Fruit fly (Drosophila melanogaster) Kc167 (cell line): ENCODE results near the gene nur.

Experiments used
- Myc ChIP-seq: fragments of >200 bp; optimal IDR thresholded peaks from 2 replicates; lab custom pipeline; 2017; ENCODE audit warnings: missing external identifiers
- Sin3A ChIP-seq: fragments of >200 bp; optimal IDR thresholded peaks from 2 replicates; lab custom pipeline; 2018; ENCODE audit warnings: missing external identifiers
- h ChIP-seq: fragments of >200 bp; optimal IDR thresholded peaks from 3 replicates; lab custom pipeline; 2018; ENCODE audit warnings: missing external identifiers
- insv ChIP-seq: fragments of >200 bp; optimal IDR thresholded peaks from 3 replicates; lab custom pipeline; 2018; ENCODE audit warnings: missing external identifiers
- psq ChIP-seq: fragments of >200 bp; optimal IDR thresholded peaks from 2 replicates; lab custom pipeline; 2017; ENCODE audit warnings: missing external identifiers
- ttk ChIP-seq: sonication (Bioruptor generic); optimal IDR thresholded peaks from 2 replicates; lab custom pipeline; 2017; ENCODE audit warnings: missing external identifiers

Gene nur

DNA sequence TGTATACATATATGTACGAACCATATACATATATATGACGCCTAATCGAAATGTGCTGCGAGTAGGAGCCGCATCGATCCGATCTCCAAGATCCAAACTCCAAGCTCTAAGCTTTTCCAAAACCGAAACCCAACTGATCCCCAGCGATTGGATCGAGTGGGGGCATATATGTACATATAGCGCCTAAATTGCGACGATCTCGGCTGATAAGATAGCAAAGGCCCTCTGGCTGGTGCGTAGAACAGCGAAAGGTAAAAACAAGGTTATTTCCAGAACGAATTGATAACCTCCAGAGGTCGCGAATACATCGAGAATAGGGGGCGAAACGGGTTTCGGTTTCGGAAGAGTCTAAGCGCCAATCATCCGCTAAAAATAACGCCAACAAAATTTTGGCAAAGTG lies 43.2 kb downstream of the nur start:
- no peak for TF ChIP-seq insv (lab: Kevin White, UChicago)
- no peak for TF ChIP-seq psq (lab: Kevin White, UChicago)
- no peak for TF ChIP-seq ttk (lab: Kevin White, UChicago)
- no peak for TF ChIP-seq h (lab: Kevin White, UChicago)
- TF ChIP-seq Sin3A, result no peak
- no peak for TF ChIP-seq Myc (lab: Kevin White, UChicago)

DNA sequence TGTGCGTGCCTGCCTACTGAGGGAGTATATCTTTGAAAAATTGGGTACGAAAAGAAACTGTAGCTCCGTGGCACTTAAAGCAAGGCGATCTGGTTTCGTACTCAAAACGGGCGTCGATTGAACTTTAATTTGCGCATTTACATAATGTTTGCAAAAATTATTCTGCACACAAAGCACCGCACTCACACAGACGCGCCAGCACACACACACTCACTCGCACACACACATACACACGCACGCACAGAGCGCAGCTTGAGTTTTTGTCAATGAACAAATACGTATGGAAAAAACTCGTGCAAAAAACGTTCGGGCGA lies 43.8 kb downstream of the nur start:
- no peak for TF ChIP-seq Sin3A
- TF ChIP-seq insv (lab: Kevin White, UChicago), result no peak
- no peak for TF ChIP-seq ttk (lab: Kevin White, UChicago)
- no peak for TF ChIP-seq h (lab: Kevin White, UChicago)
- no peak for TF ChIP-seq psq (lab: Kevin White, UChicago)
- no peak for TF ChIP-seq Myc (lab: Kevin White, UChicago)

DNA sequence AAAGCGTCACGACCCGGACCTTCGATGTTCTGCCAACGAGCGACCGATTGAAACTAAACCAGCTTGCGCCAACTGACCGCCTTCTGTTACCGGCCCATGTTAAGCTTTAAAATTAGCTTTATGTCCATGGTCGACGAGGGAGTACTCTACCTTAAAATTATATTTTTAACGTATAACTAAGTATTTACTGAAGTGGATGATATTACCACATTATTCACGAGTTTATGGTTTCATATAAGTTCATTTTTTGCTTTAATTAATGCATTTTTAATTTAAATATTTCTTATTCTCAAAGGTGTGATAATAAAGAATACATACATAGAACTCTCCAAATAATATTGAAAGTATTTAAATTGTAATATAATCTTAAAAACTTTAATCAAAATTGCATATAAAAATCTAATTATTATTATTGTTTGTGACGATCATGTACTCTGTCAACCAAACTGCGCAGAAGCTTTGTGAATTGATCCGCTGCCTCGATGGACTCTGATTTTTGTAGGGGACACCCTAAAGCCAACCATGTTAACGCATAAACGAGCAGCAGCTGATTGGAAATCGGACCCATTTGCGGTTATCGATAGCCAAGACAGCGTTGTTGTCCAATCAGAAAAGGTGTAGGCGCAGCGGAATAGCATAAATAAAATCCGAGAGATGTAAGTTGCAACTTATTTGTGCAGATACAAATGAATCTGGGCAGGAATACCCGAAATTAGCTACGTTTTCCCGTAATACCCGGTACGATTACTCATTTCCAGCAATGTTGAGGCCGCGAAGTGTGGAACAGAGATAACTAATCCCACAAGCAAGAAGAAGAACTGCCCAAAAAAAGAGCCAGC lies 44.4 kb downstream of the nur start, which contains the start of the genes CG9008 and p38b:
CG9008 (minus strand) TSS at position 57 of the 839 bp plus-strand sequence.
p38b (plus strand) TSS at position 581 of the 839 bp plus-strand sequence.
- TF ChIP-seq insv (lab: Kevin White, UChicago), result no peak
- no peak for TF ChIP-seq Myc (lab: Kevin White, UChicago)
- TF ChIP-seq psq (lab: Kevin White, UChicago), result no peak
- no peak for TF ChIP-seq ttk (lab: Kevin White, UChicago)
- no peak for TF ChIP-seq h (lab: Kevin White, UChicago)
- no peak for TF ChIP-seq Sin3A

DNA sequence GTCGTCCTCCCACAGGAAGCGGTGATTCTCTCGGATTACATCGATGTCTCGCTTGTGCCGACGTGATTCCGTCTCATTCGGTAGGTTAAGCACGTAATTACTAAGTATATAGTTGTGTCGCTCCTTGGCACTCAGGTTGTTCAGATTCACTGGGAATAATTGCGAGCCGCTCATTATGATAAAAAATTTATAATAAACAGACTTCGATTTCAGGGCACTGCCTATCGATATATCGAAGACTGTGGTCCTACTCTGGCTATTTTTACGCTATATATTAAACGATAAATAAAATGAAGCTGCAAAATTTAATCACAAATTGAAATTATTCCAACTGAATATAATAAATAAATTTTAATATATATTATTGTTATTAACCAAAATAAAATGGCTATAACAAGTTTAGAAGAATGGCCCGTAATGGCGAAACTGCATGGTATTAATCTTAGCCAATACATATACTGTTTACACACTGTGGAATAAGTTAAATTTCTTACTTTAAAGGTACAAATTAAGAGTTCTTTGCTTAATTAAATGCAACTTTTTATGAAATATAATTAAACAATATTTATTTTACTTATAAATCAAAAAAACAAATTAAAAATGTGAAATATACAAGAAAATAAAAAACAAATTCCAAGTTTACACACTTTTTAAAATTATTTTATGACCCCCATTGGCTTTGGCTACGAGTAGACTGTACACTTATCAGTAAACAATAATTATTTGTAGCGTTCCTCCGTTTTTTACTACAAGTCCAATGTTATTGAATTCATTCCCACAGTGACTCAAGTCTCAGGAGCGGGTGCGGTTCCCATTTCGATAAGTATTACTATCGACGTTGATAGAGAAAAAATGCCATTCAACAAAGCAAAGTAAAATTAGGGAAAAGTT lies 47.6 kb downstream of the nur start, which contains the start of gene Eato:
Eato (plus strand) TSS at position 821 of the 891 bp plus-strand sequence.
- TF ChIP-seq psq (lab: Kevin White, UChicago) (no peak), Sin3A (no peak), ttk (lab: Kevin White, UChicago) (no peak), Myc (lab: Kevin White, UChicago) (no peak), h (lab: Kevin White, UChicago) (no peak), insv (lab: Kevin White, UChicago) (no peak)

DNA sequence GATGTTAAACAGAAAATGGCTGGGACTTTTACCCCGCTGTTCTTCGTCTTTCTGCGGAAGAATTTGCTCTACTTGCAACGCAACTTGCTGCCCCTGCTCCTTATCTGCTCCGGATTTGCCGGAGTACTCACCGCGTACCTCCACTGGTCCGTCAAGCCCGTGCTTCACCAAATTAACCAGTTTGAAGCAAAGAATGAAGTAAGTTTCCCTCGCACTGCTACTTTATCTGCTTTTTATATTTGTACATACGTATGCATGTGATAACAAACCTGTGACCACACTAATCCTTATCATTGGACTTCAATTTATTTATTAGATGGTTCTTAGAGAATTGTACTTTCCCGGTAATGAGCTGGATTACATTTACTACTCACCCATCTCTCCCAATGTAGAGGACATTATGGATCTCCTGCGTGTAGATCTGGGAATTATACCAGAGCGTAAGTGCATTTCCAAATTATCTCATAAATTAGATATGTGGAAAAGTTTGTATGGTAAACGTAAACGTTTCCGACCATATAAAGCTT lies 48.3 kb downstream of the nur start, which contains the start of gene CG16890:
CG16890 (minus strand) TSS at position 184 of the 527 bp plus-strand sequence.
- TF ChIP-seq psq (lab: Kevin White, UChicago) (no peak), h (lab: Kevin White, UChicago) (no peak), Sin3A (no peak), ttk (lab: Kevin White, UChicago) (no peak), Myc (lab: Kevin White, UChicago) (no peak), insv (lab: Kevin White, UChicago) (no peak)
